Fruit fly (Drosophila melanogaster) whole organism, embryonic: ENCODE measurements around the gene Hayan.

Experiments
- Atf-2 ChIP-seq: fragments of 200-800 bp; sonication (Bioruptor generic); optimal IDR thresholded peaks from 2 replicates; lab custom pipeline; 2016; ENCODE audit warnings: missing biosample characterization, missing genetic modification characterization
- Awh ChIP-seq: fragments of 200-800 bp; sonication (Bioruptor generic); IDR thresholded peaks from 2 replicates; pipeline ENCODE4, ENCODE4 v1.3.6; 2022; ENCODE audit warnings: missing biosample characterization, missing genetic modification characterization
- CG13296 ChIP-seq: fragments of 200-800 bp; sonication (Bioruptor generic); optimal IDR thresholded peaks from 3 replicates; lab custom pipeline; 2018; ENCODE audit warnings: missing biosample characterization, mild to moderate bottlenecking, missing genetic modification characterization
- CG13624 ChIP-seq: fragments of 200-800 bp; sonication (Bioruptor generic); optimal IDR thresholded peaks from 2 replicates; lab custom pipeline; 2016; ENCODE audit warnings: missing biosample characterization, missing genetic modification characterization
- CG17829 ChIP-seq: fragments of 200-800 bp; optimal IDR thresholded peaks from 2 replicates; lab custom pipeline; 2019; ENCODE audit warnings: missing biosample characterization, mild to moderate bottlenecking, missing genetic modification characterization, moderate library complexity
- CG2712 ChIP-seq: fragments of 200-800 bp; optimal IDR thresholded peaks from 3 replicates; lab custom pipeline; 2019; ENCODE audit warnings: missing biosample characterization, mild to moderate bottlenecking, missing genetic modification characterization, moderate library complexity
- CG31365 ChIP-seq: fragments of 200-800 bp; sonication (Bioruptor generic); optimal IDR thresholded peaks from 2 replicates; lab custom pipeline; 2018; ENCODE audit warnings: missing biosample characterization, mild to moderate bottlenecking, missing genetic modification characterization
- CG31441 ChIP-seq: fragments of 200-800 bp; sonication (Bioruptor generic); IDR thresholded peaks from 2 replicates; pipeline ENCODE4 v1.3.6; 2022; ENCODE audit warnings: missing biosample characterization, missing genetic modification characterization
- CG3163 ChIP-seq: fragments of 200-800 bp; sonication (Bioruptor generic); optimal IDR thresholded peaks from 3 replicates; lab custom pipeline; 2016; ENCODE audit warnings: missing biosample characterization, missing genetic modification characterization
- CG42726 ChIP-seq: fragments of 200-800 bp; sonication (Bioruptor generic); IDR thresholded peaks from 2 replicates; pipeline ENCODE4 v1.3.6; 2022; ENCODE audit warnings: missing biosample characterization, missing genetic modification characterization; ENCODE audit not compliant: partially characterized antibody
- CG4404 ChIP-seq: fragments of 200-800 bp; sonication (Bioruptor generic); IDR thresholded peaks from 2 replicates; pipeline ENCODE4 v1.3.6; 2022; ENCODE audit warnings: missing biosample characterization, missing genetic modification characterization
- CG4730 ChIP-seq: fragments of 200-800 bp; sonication (Bioruptor generic); IDR thresholded peaks from 2 replicates; pipeline ENCODE4 v1.3.6; 2022; ENCODE audit warnings: missing biosample characterization, missing genetic modification characterization
- CG4854 ChIP-seq: fragments of 200-800 bp; sonication (Bioruptor generic); optimal IDR thresholded peaks from 2 replicates; lab custom pipeline; 2016; ENCODE audit warnings: missing biosample characterization, missing genetic modification characterization, inconsistent platforms
- CG7987 ChIP-seq: fragments of 200-800 bp; sonication (Bioruptor generic); optimal IDR thresholded peaks from 2 replicates; lab custom pipeline; 2018; ENCODE audit warnings: missing biosample characterization, mild to moderate bottlenecking, missing genetic modification characterization, moderate library complexity
- CG8089 ChIP-seq: fragments of 200-800 bp; sonication (Bioruptor generic); optimal IDR thresholded peaks from 3 replicates; lab custom pipeline; 2016; ENCODE audit warnings: missing biosample characterization, missing genetic modification characterization
- D19A ChIP-seq: fragments of 200-800 bp; optimal IDR thresholded peaks from 3 replicates; lab custom pipeline; 2019; ENCODE audit warnings: missing biosample characterization, mild to moderate bottlenecking, missing genetic modification characterization, moderate library complexity
- Dek ChIP-seq: fragments of 200-800 bp; sonication (Bioruptor generic); optimal IDR thresholded peaks from 3 replicates; lab custom pipeline; 2019; ENCODE audit warnings: missing biosample characterization, mild to moderate bottlenecking, missing genetic modification characterization, moderate library complexity
- Dip3 ChIP-seq: fragments of 200-800 bp; sonication (Bioruptor generic); optimal IDR thresholded peaks from 3 replicates; lab custom pipeline; 2016; ENCODE audit warnings: missing biosample characterization, missing genetic modification characterization
- Dll ChIP-seq: fragments of 200-800 bp; sonication (Bioruptor generic); IDR thresholded peaks from 4 replicates; pipeline ENCODE4 v1.3.6; 2022; ENCODE audit warnings: missing biosample characterization, missing genetic modification characterization; ENCODE audit not compliant: partially characterized antibody
- Drgx ChIP-seq: fragments of 200-800 bp; sonication (Bioruptor generic); IDR thresholded peaks from 2 replicates; pipeline ENCODE4 v1.3.6; 2022; ENCODE audit warnings: missing biosample characterization, missing genetic modification characterization
- Fer1 ChIP-seq: fragments of 200-800 bp; sonication (Bioruptor generic); optimal IDR thresholded peaks from 2 replicates; lab custom pipeline; 2017; ENCODE audit warnings: missing biosample characterization, mild to moderate bottlenecking, missing genetic modification characterization
- HmgD ChIP-seq: fragments of 200-800 bp; sonication (Bioruptor generic); optimal IDR thresholded peaks from 3 replicates; lab custom pipeline; 2016; ENCODE audit warnings: missing biosample characterization, missing genetic modification characterization
- Med ChIP-seq: fragments of 200-800 bp; sonication (Bioruptor generic); peaks from one replicate; lab custom pipeline; 2016; ENCODE audit warnings: missing biosample characterization, missing genetic modification characterization, mild to moderate bottlenecking, inconsistent platforms, moderate library complexity
- NC2α ChIP-seq: fragments of 200-800 bp; sonication (Bioruptor generic); optimal IDR thresholded peaks from 2 replicates; lab custom pipeline; 2016; ENCODE audit warnings: missing biosample characterization, missing genetic modification characterization
- Oli ChIP-seq: fragments of 200-800 bp; sonication (Bioruptor generic); optimal IDR thresholded peaks from 2 replicates; lab custom pipeline; 2018; ENCODE audit warnings: missing biosample characterization, mild to moderate bottlenecking, missing genetic modification characterization, moderate library complexity
- Ptx1 ChIP-seq: fragments of 200-800 bp; sonication (Bioruptor generic); IDR thresholded peaks from 2 replicates; pipeline ENCODE4 v1.3.6; 2022; ENCODE audit warnings: missing biosample characterization, missing genetic modification characterization
- Rfx ChIP-seq: fragments of 200-800 bp; sonication (Bioruptor generic); IDR thresholded peaks from 2 replicates; pipeline ENCODE4 v1.3.6; 2022; ENCODE audit warnings: missing biosample characterization, missing genetic modification characterization
- Sry-β ChIP-seq: fragments of 200-800 bp; sonication (Bioruptor generic); optimal IDR thresholded peaks from 2 replicates; lab custom pipeline; 2018; ENCODE audit warnings: missing biosample characterization, mild to moderate bottlenecking, missing genetic modification characterization, moderate library complexity
- Stat92E ChIP-seq, 3 experiments: fragments of >200 bp in 2 of 3; fragments of 200-800 bp in 1 of 3; sonication (Bioruptor generic) in 1 of 3; optimal IDR thresholded peaks; 2 replicates each; lab custom pipeline; 2017 to 2019; ENCODE audit warnings: missing biosample characterization in 3 of 3, missing genetic modification characterization in 3 of 3, mild to moderate bottlenecking in 1 of 3, moderate library complexity in 1 of 3
- TFAM ChIP-seq: fragments of 200-800 bp; sonication (Bioruptor generic); optimal IDR thresholded peaks from 2 replicates; lab custom pipeline; 2017; ENCODE audit warnings: missing biosample characterization, missing genetic modification characterization, inconsistent platforms
- ac ChIP-seq: fragments of 200-800 bp; sonication (Bioruptor generic); optimal IDR thresholded peaks from 3 replicates; lab custom pipeline; 2017; ENCODE audit warnings: missing biosample characterization, mild to moderate bottlenecking, missing genetic modification characterization
- amos ChIP-seq: fragments of 200-800 bp; sonication (Bioruptor generic); IDR thresholded peaks from 2 replicates; pipeline ENCODE4 v1.3.6; 2022; ENCODE audit warnings: missing biosample characterization, missing genetic modification characterization; ENCODE audit not compliant: partially characterized antibody
- ap ChIP-seq: fragments of 200-800 bp; sonication (Bioruptor generic); IDR thresholded peaks from 2 replicates; pipeline ENCODE4 v1.3.6; 2022; ENCODE audit warnings: missing biosample characterization, missing genetic modification characterization
- ara ChIP-seq: fragments of 200-800 bp; sonication (Bioruptor generic); IDR thresholded peaks from 2 replicates; pipeline ENCODE4 v1.3.6; 2022; ENCODE audit warnings: missing biosample characterization, missing genetic modification characterization
- bab2 ChIP-seq: fragments of 200-800 bp; sonication (Bioruptor generic); optimal IDR thresholded peaks from 2 replicates; lab custom pipeline; 2016; ENCODE audit warnings: missing biosample characterization, missing genetic modification characterization
- bcd ChIP-seq: fragments of 200-800 bp; sonication (Bioruptor generic); optimal IDR thresholded peaks from 2 replicates; lab custom pipeline; 2017; ENCODE audit warnings: missing biosample characterization, mild to moderate bottlenecking, missing genetic modification characterization
- btn ChIP-seq: fragments of 200-800 bp; sonication (Bioruptor generic); optimal IDR thresholded peaks from 2 replicates; lab custom pipeline; 2016; ENCODE audit warnings: missing biosample characterization, missing genetic modification characterization
- chinmo ChIP-seq: fragments of 200-800 bp; sonication (Bioruptor generic); IDR thresholded peaks from 4 replicates; pipeline ENCODE4 v1.3.6; 2022; ENCODE audit warnings: missing biosample characterization, missing genetic modification characterization; ENCODE audit not compliant: partially characterized antibody
- da ChIP-seq: fragments of 200-800 bp; sonication (Bioruptor generic); optimal IDR thresholded peaks from 2 replicates; lab custom pipeline; 2016; ENCODE audit warnings: missing biosample characterization, missing genetic modification characterization
- gsb ChIP-seq: fragments of 200-800 bp; sonication (Bioruptor generic); IDR thresholded peaks from 2 replicates; pipeline ENCODE4 v1.3.6; 2022; ENCODE audit warnings: missing biosample characterization, missing genetic modification characterization
- her ChIP-seq: fragments of 200-800 bp; sonication (Bioruptor generic); optimal IDR thresholded peaks from 2 replicates; lab custom pipeline; 2016; ENCODE audit warnings: missing biosample characterization, missing genetic modification characterization
- ind ChIP-seq: fragments of 200-800 bp; sonication (Bioruptor generic); optimal IDR thresholded peaks from 3 replicates; lab custom pipeline; 2016; ENCODE audit warnings: missing biosample characterization, missing genetic modification characterization
- lbe ChIP-seq: fragments of 200-800 bp; sonication (Bioruptor generic); optimal IDR thresholded peaks from 2 replicates; lab custom pipeline; 2016; ENCODE audit warnings: missing biosample characterization, mild to moderate bottlenecking, missing genetic modification characterization
- pan ChIP-seq, 4 experiments: fragments of >200 bp in 3 of 4; fragments of 200-800 bp in 1 of 4; sonication (Bioruptor generic) in 1 of 4; optimal IDR thresholded peaks in 3 of 4; IDR thresholded peaks in 1 of 4; 2 replicates each; pipeline versions ENCODE4 v1.3.6 to Lab custom; 2017 to 2022; ENCODE audit warnings: missing biosample characterization in 2 of 4, missing genetic modification characterization in 2 of 4, mixed read lengths in 1 of 4
- phol ChIP-seq: fragments of 200-800 bp; sonication (Bioruptor generic); optimal IDR thresholded peaks from 3 replicates; lab custom pipeline; 2018; ENCODE audit warnings: missing biosample characterization, mild to moderate bottlenecking, missing genetic modification characterization, moderate library complexity
- ranshi ChIP-seq: fragments of 200-800 bp; sonication (Bioruptor generic); IDR thresholded peaks from 2 replicates; pipeline ENCODE4 v1.3.6; 2022; ENCODE audit warnings: missing biosample characterization, missing genetic modification characterization
- sd ChIP-seq: fragments of 200-800 bp; sonication (Bioruptor generic); optimal IDR thresholded peaks from 3 replicates; lab custom pipeline; 2018; ENCODE audit warnings: missing biosample characterization, mild to moderate bottlenecking, missing genetic modification characterization, moderate library complexity
- seq ChIP-seq: fragments of 200-800 bp; sonication (Bioruptor generic); IDR thresholded peaks from 2 replicates; pipeline ENCODE4 v1.3.6; 2022; ENCODE audit warnings: missing biosample characterization, missing genetic modification characterization
- sr ChIP-seq: fragments of 200-800 bp; sonication (Bioruptor generic); IDR thresholded peaks from 3 replicates; pipeline ENCODE4 v1.3.6; 2022; ENCODE audit warnings: missing biosample characterization, missing genetic modification characterization
- vfl ChIP-seq: fragments of 200-800 bp; sonication (Bioruptor generic); optimal IDR thresholded peaks from 2 replicates; lab custom pipeline; 2016; ENCODE audit warnings: missing biosample characterization, missing genetic modification characterization
- zfh2 ChIP-seq: fragments of 200-800 bp; sonication (Bioruptor generic); optimal IDR thresholded peaks from 2 replicates; lab custom pipeline; 2016; ENCODE audit warnings: missing biosample characterization, missing genetic modification characterization

Hayan gene

dm6 chrX:18494165-18494740 is 10.7 kb upstream of the Hayan start, which contains the start of gene CG15043 (continued):
- TF ChIP-seq amos (GFP tag; lab: Robert Waterston, UW), result no peak
- TF ChIP-seq CG31365 (tag; lab: Kevin White, UChicago), result no peak
- TF ChIP-seq chinmo (GFP tag; lab: Robert Waterston, UW), result no peak
- peak; percentile 55 for TF ChIP-seq zfh2 (GFP tag; lab: Kevin White, UChicago)
- TF ChIP-seq CG13624 (GFP tag; lab: Kevin White, UChicago), result peak; percentile 34
- TF ChIP-seq pan (optimal IDR thresholded peaks at IDR 0.05; lab: Kevin White, UChicago), result no peak
- peak in 1 of 2 experiments; percentile 60 for TF ChIP-seq pan (GFP tag; optimal IDR thresholded peaks at IDR 0.05 in 1 of 2, IDR thresholded peaks at IDR 0.05 in 1 of 2)
- no peak for TF ChIP-seq sd
- TF ChIP-seq CG2712 (tag; lab: Kevin White, UChicago), result no peak
- no peak for TF ChIP-seq da
- peak; percentile 81 for TF ChIP-seq Rfx (GFP tag; lab: Robert Waterston, UW)
- TF ChIP-seq sr (GFP tag; lab: Robert Waterston, UW), result no peak
- peak; percentile 24 for TF ChIP-seq lbe
- TF ChIP-seq CG17829 (tag; lab: Kevin White, UChicago), result no peak
- no peak for TF ChIP-seq CG4854
- peak; percentile 44 for TF ChIP-seq bcd (GFP tag; lab: Kevin White, UChicago)
- peak; percentile 84 for TF ChIP-seq Med (GFP tag; lab: Kevin White, UChicago)
- no peak for TF ChIP-seq Atf-2 (GFP tag; lab: Kevin White, UChicago)
- peak; percentile 32 for TF ChIP-seq ind (GFP tag; lab: Kevin White, UChicago)
- no peak for TF ChIP-seq Dll
- TF ChIP-seq CG8089, result no peak
- no peak for TF ChIP-seq btn
- TF ChIP-seq NC2α (GFP tag; lab: Kevin White, UChicago), result no peak
- 0 out of 2 replicates have a peak, but pooled peaks have one; percentile 27 for TF ChIP-seq ap (GFP tag; lab: Robert Waterston, UW)
- TF ChIP-seq Stat92E (GFP tag; optimal IDR thresholded peaks at IDR 0.05; lab: Kevin White, UChicago), result no peak
- no peak for TF ChIP-seq bab2 (GFP tag; lab: Kevin White, UChicago)
- TF ChIP-seq CG4404 (GFP tag; lab: Robert Waterston, UW), result no peak
- TF ChIP-seq Dek (tag; lab: Kevin White, UChicago), result peak; percentile 12
- TF ChIP-seq Ptx1 (GFP tag; lab: Robert Waterston, UW), result peak; percentile 72
- no peak for TF ChIP-seq Sry-β (GFP tag; lab: Kevin White, UChicago)
- no peak for TF ChIP-seq vfl (GFP tag; lab: Kevin White, UChicago)
- TF ChIP-seq ac (GFP tag; lab: Kevin White, UChicago), result no peak
- no peak for TF ChIP-seq Drgx (GFP tag; lab: Robert Waterston, UW)
- TF ChIP-seq CG4730 (GFP tag; lab: Robert Waterston, UW), result peak; percentile 39
- no peak for TF ChIP-seq CG42726 (GFP tag; lab: Robert Waterston, UW)
- TF ChIP-seq CG7987 (GFP tag; lab: Kevin White, UChicago), result no peak
- no peak for TF ChIP-seq seq
- peak; percentile 41 for TF ChIP-seq Fer1 (GFP tag; lab: Kevin White, UChicago)
- no peak for TF ChIP-seq HmgD (GFP tag; lab: Kevin White, UChicago)
- TF ChIP-seq CG3163 (GFP tag; lab: Kevin White, UChicago), result no peak
- no peak for TF ChIP-seq her
- TF ChIP-seq CG13296 (GFP tag; lab: Kevin White, UChicago), result no peak
- peak; percentile 53 for TF ChIP-seq gsb (GFP tag; lab: Robert Waterston, UW)
- no peak for TF ChIP-seq CG31441
- TF ChIP-seq Dip3 (GFP tag; lab: Kevin White, UChicago), result peak; percentile 67
- TF ChIP-seq phol (tag; lab: Kevin White, UChicago), result no peak
- TF ChIP-seq Oli (tag; lab: Kevin White, UChicago), result no peak
- TF ChIP-seq ara, result no peak
- TF ChIP-seq TFAM (GFP tag; lab: Kevin White, UChicago), result no peak
- peak; percentile 72 for TF ChIP-seq ranshi (GFP tag; lab: Robert Waterston, UW)
- no peak for TF ChIP-seq Awh (GFP tag; lab: Robert Waterston, UW)
- peak; percentile 84 for TF ChIP-seq D19A (tag; lab: Kevin White, UChicago)
